Fruit fly (Drosophila melanogaster) whole organism: ENCODE data around the gene CG15044.

Source experiments
- CG8478 ChIP-seq: fragments of >200 bp; optimal IDR thresholded peaks from 2 replicates; lab custom pipeline; 2018; ENCODE audit warnings: inconsistent platforms
- Dll ChIP-seq: fragments of >200 bp; optimal IDR thresholded peaks from 2 replicates; lab custom pipeline; 2017
- EcR ChIP-seq, 2 experiments: fragments of >200 bp; optimal IDR thresholded peaks; 2 replicates each; lab custom pipeline; 2017; ENCODE audit warnings: missing biosample characterization in 2 of 2, missing genetic modification characterization in 2 of 2, missing genetic modification reagents in 2 of 2
- pan ChIP-seq: fragments of >200 bp; optimal IDR thresholded peaks from 2 replicates; lab custom pipeline; 2017
- psq ChIP-seq: fragments of >200 bp; optimal IDR thresholded peaks from 2 replicates; lab custom pipeline; 2017

- TF ChIP-seq psq: no peak
- no peak for TF ChIP-seq Dll
- no peak for TF ChIP-seq EcR (GFP tag; optimal IDR thresholded peaks at IDR 0.05; lab: Kevin White, UChicago)
- no peak for TF ChIP-seq CG8478 (lab: Kevin White, UChicago)
- no peak for TF ChIP-seq pan
Observed at dm6 chrX:18514767-18515166, 23.0 kb upstream of the CG15044 start, which contains the start of gene CG6470.
